Worm (Caenorhabditis elegans): Measurements from ENCODE around the gene C08E3.13.

- TF ChIP-seq klf-2 (GFP tag; conservative IDR thresholded peaks at IDR 0.05): no peak
- TF ChIP-seq ztf-29 (GFP tag; IDR thresholded peaks at IDR 0.05): no peak
These were observed 21.5 kb downstream of the C08E3.13 start, which contains the start of gene fbxa-163 for ce11 chrII:1610630-1611029.

All from whole organism, midembryonic.